Worm (Caenorhabditis elegans) whole organism, mixed stage, embryonic: ENCODE measurements around the gene F26A1.3.

Experiments used
- M03D4.4 ChIP-seq: sonication (generic microtip); optimal IDR thresholded peaks from 2 replicates; lab custom pipeline; 2017; ENCODE audit warnings: mild to moderate bottlenecking, missing genetic modification characterization, missing compliant biosample characterization
- blmp-1 ChIP-seq: fragments of 150-350 bp; optimal IDR thresholded peaks from 2 replicates; lab custom pipeline; 2014; ENCODE audit warnings: missing biosample characterization, missing genetic modification characterization
- ceh-39 ChIP-seq: fragments of 150-350 bp; optimal IDR thresholded peaks from 2 replicates; lab custom pipeline; 2014; ENCODE audit warnings: missing biosample characterization, missing genetic modification characterization
- ceh-43 ChIP-seq: fragments of 200-800 bp; sonication (Bioruptor generic); optimal IDR thresholded peaks from 2 replicates; lab custom pipeline; 2018; ENCODE audit warnings: mild to moderate bottlenecking, missing genetic modification characterization, moderate library complexity, missing compliant biosample characterization
- ceh-83 ChIP-seq: fragments of 200-800 bp; sonication (Bioruptor generic); optimal IDR thresholded peaks from 2 replicates; lab custom pipeline; 2018; ENCODE audit warnings: mild to moderate bottlenecking, missing genetic modification characterization, missing compliant biosample characterization
- ces-1 ChIP-seq: fragments of 150-350 bp; optimal IDR thresholded peaks from 2 replicates; lab custom pipeline; 2014; ENCODE audit warnings: missing biosample characterization, missing genetic modification reagents, missing genetic modification characterization
- cnd-1 ChIP-seq: fragments of 200-800 bp; sonication (Bioruptor generic); optimal IDR thresholded peaks from 2 replicates; lab custom pipeline; 2018; ENCODE audit warnings: mild to moderate bottlenecking, missing genetic modification characterization, missing compliant biosample characterization
- drap-1 ChIP-seq: fragments of 200-800 bp; sonication (Bioruptor generic); optimal IDR thresholded peaks from 3 replicates; lab custom pipeline; 2018; ENCODE audit warnings: mild to moderate bottlenecking, missing genetic modification characterization, missing compliant biosample characterization
- flh-1 ChIP-seq: fragments of 200-800 bp; sonication (Bioruptor generic); optimal IDR thresholded peaks from 2 replicates; lab custom pipeline; 2018; ENCODE audit warnings: mild to moderate bottlenecking, missing genetic modification characterization, moderate library complexity, missing compliant biosample characterization
- hlh-1 ChIP-seq: fragments of 150-350 bp; optimal IDR thresholded peaks from 2 replicates; lab custom pipeline; 2014; ENCODE audit warnings: missing biosample characterization, missing genetic modification reagents, missing genetic modification characterization
- lin-32 ChIP-seq: fragments of 200-800 bp; sonication (Bioruptor generic); optimal IDR thresholded peaks from 2 replicates; lab custom pipeline; 2018; ENCODE audit warnings: mild to moderate bottlenecking, missing genetic modification characterization, missing compliant biosample characterization
- lsy-2 ChIP-seq: fragments of 150-350 bp; optimal IDR thresholded peaks from 2 replicates; lab custom pipeline; 2014; ENCODE audit warnings: missing biosample characterization, missing genetic modification characterization
- mab-5 ChIP-seq: fragments of 150-350 bp; optimal IDR thresholded peaks from 2 replicates; lab custom pipeline; 2014; ENCODE audit warnings: missing biosample characterization, missing genetic modification characterization
- mep-1 ChIP-seq: fragments of 150-350 bp; optimal IDR thresholded peaks from 2 replicates; lab custom pipeline; 2017; ENCODE audit warnings: missing biosample characterization, missing genetic modification reagents, missing genetic modification characterization, inconsistent platforms
- mls-2 ChIP-seq: sonication (generic microtip); optimal IDR thresholded peaks from 2 replicates; lab custom pipeline; 2016; ENCODE audit warnings: mild to moderate bottlenecking, missing genetic modification characterization, moderate library complexity, missing compliant biosample characterization
- nhr-12 ChIP-seq: fragments of 150-350 bp; optimal IDR thresholded peaks from 2 replicates; lab custom pipeline; 2014; ENCODE audit warnings: missing biosample characterization, missing genetic modification characterization
- nhr-2 ChIP-seq: fragments of 150-350 bp; optimal IDR thresholded peaks from 2 replicates; lab custom pipeline; 2014; ENCODE audit warnings: missing biosample characterization, missing genetic modification characterization
- nhr-237 ChIP-seq: fragments of 150-350 bp; optimal IDR thresholded peaks from 2 replicates; lab custom pipeline; 2014; ENCODE audit warnings: missing biosample characterization, missing genetic modification characterization
- nhr-28 ChIP-seq: fragments of 150-350 bp; optimal IDR thresholded peaks from 2 replicates; lab custom pipeline; 2014; ENCODE audit warnings: missing biosample characterization, missing genetic modification characterization
- nhr-76 ChIP-seq: sonication (generic microtip); optimal IDR thresholded peaks from 2 replicates; lab custom pipeline; 2017; ENCODE audit warnings: missing biosample characterization, missing genetic modification characterization
- sptf-1 ChIP-seq: sonication (generic microtip); optimal IDR thresholded peaks from 2 replicates; lab custom pipeline; 2017; ENCODE audit warnings: mild to moderate bottlenecking, missing genetic modification characterization, moderate library complexity, missing compliant biosample characterization
- tbx-8 ChIP-seq: fragments of 200-800 bp; sonication (Bioruptor generic); optimal IDR thresholded peaks from 2 replicates; lab custom pipeline; 2018; ENCODE audit warnings: mild to moderate bottlenecking, missing genetic modification characterization, moderate library complexity, missing compliant biosample characterization
- unc-120 ChIP-seq: sonication (generic microtip); optimal IDR thresholded peaks from 2 replicates; lab custom pipeline; 2017; ENCODE audit warnings: missing genetic modification characterization, missing compliant biosample characterization; ENCODE audit not compliant: poor library complexity, severe bottlenecking
- unc-39 ChIP-seq: fragments of 150-350 bp; optimal IDR thresholded peaks from 2 replicates; lab custom pipeline; 2014; ENCODE audit warnings: missing biosample characterization, missing genetic modification characterization
- unc-62 ChIP-seq: fragments of 150-350 bp; optimal IDR thresholded peaks from 2 replicates; lab custom pipeline; 2014; ENCODE audit warnings: missing biosample characterization, missing genetic modification reagents, missing genetic modification characterization
- zip-8 ChIP-seq: fragments of 150-350 bp; optimal IDR thresholded peaks from 2 replicates; lab custom pipeline; 2014; ENCODE audit warnings: missing biosample characterization, missing genetic modification characterization
- ztf-11 ChIP-seq: fragments of 150-350 bp; optimal IDR thresholded peaks from 2 replicates; lab custom pipeline; 2014; ENCODE audit warnings: missing biosample characterization, missing genetic modification characterization

F26A1.3 gene

ce11 chrIII:4863127-4863526, 36.4 kb downstream of the F26A1.3 start, which contains the start of gene coq-8:
coq-8 (plus strand) TSS chrIII:4863427.
- TF ChIP-seq unc-62 (GFP tag; lab: Kevin White, UChicago), result no peak
- TF ChIP-seq mab-5 (tag; lab: Kevin White, UChicago), result no peak
- no peak for TF ChIP-seq nhr-237 (tag; lab: Kevin White, UChicago)
- no peak for TF ChIP-seq mep-1 (tag; lab: Kevin White, UChicago)
- TF ChIP-seq ceh-43, result no peak
- TF ChIP-seq nhr-2 (tag; lab: Kevin White, UChicago), result no peak

- TF ChIP-seq nhr-76 (tag; lab: Kevin White, UChicago) (no peak), ceh-39 (no peak), drap-1 (GFP tag; lab: Kevin White, UChicago) (no peak)
Measured at ce11 chrIII:4866762-4867161, 40.1 kb downstream of the F26A1.3 start, which contains the start of gene C35D10.17. C35D10.17 (plus strand) TSS chrIII:4867062.

ce11 chrIII:4868643-4869042, 41.9 kb downstream of the F26A1.3 start, which contains the start of the genes msd-4 and C35D10.3:
msd-4 (minus strand) TSS chrIII:4868743.
C35D10.3 (plus strand) TSS chrIII:4868921.
- no peak for TF ChIP-seq lsy-2 (tag; lab: Kevin White, UChicago)
- no peak for TF ChIP-seq ceh-39
- no peak for TF ChIP-seq ztf-11
- no peak for TF ChIP-seq lin-32 (GFP tag; lab: Kevin White, UChicago)
- TF ChIP-seq ceh-83 (GFP tag; lab: Kevin White, UChicago), result no peak
- no peak for TF ChIP-seq nhr-76 (tag; lab: Kevin White, UChicago)
- no peak for TF ChIP-seq unc-62 (GFP tag; lab: Kevin White, UChicago)
- TF ChIP-seq hlh-1 (tag; lab: Kevin White, UChicago), result no peak
- no peak for TF ChIP-seq unc-120 (tag; lab: Kevin White, UChicago)
- TF ChIP-seq mab-5 (tag; lab: Kevin White, UChicago), result no peak
- TF ChIP-seq blmp-1 (tag; lab: Kevin White, UChicago), result no peak
- TF ChIP-seq M03D4.4 (tag; lab: Kevin White, UChicago), result no peak
- TF ChIP-seq nhr-28 (tag; lab: Kevin White, UChicago), result no peak
- no peak for TF ChIP-seq nhr-12
- TF ChIP-seq cnd-1 (tag; lab: Kevin White, UChicago), result no peak

- TF ChIP-seq hlh-1 (tag; lab: Kevin White, UChicago), result no peak
- no peak for TF ChIP-seq mls-2
- TF ChIP-seq nhr-76 (tag; lab: Kevin White, UChicago), result no peak
- no peak for TF ChIP-seq nhr-28 (tag; lab: Kevin White, UChicago)
Measured at ce11 chrIII:4870478-4870877, 43.8 kb downstream of the F26A1.3 start, which contains the start of gene gipc-1. gipc-1 (plus strand) TSS chrIII:4870778.

ce11 chrIII:4873395-4873794, 46.7 kb downstream of the F26A1.3 start:
- TF ChIP-seq zip-8 (tag; lab: Kevin White, UChicago) (no peak), mep-1 (tag; lab: Kevin White, UChicago) (no peak)
- TF ChIP-seq, all 35 proteins: peak for 0

- TF ChIP-seq unc-39 (no peak), nhr-237 (tag; lab: Kevin White, UChicago) (no peak), nhr-2 (tag; lab: Kevin White, UChicago) (no peak), ceh-43 (no peak), tbx-8 (GFP tag; lab: Kevin White, UChicago) (no peak), flh-1 (GFP tag; lab: Kevin White, UChicago) (no peak), sptf-1 (no peak), mep-1 (tag; lab: Kevin White, UChicago) (no peak), lin-32 (GFP tag; lab: Kevin White, UChicago) (no peak), zip-8 (tag; lab: Kevin White, UChicago) (no peak), lsy-2 (tag; lab: Kevin White, UChicago) (no peak), ceh-39 (no peak), unc-120 (tag; lab: Kevin White, UChicago) (no peak), hlh-1 (tag; lab: Kevin White, UChicago) (no peak), cnd-1 (tag; lab: Kevin White, UChicago) (no peak), drap-1 (GFP tag; lab: Kevin White, UChicago) (no peak), nhr-28 (tag; lab: Kevin White, UChicago) (no peak)
- TF ChIP-seq, all 35 proteins: peak for 0
Measured at ce11 chrIII:4874671-4875070, 48.0 kb downstream of the F26A1.3 start, which contains the start of gene C35D10.12. C35D10.12 (minus strand) TSS chrIII:4874771.

- no peak for TF ChIP-seq flh-1 (GFP tag; lab: Kevin White, UChicago)
- TF ChIP-seq zip-8 (tag; lab: Kevin White, UChicago), result no peak
- TF ChIP-seq ces-1, result peak; percentile 21
- TF ChIP-seq, all 35 proteins: peak for 1
Measured at ce11 chrIII:4875663-4876062, 49.0 kb downstream of the F26A1.3 start.
